Worm (Caenorhabditis elegans): ENCODE measurements around the gene nos-1.

ce11 chrII:10953065-10953464, at the start of gene nos-1:
- TF ChIP-seq ceh-18 (tag; optimal IDR thresholded peaks at IDR 0.05) (no peak), pha-4 (tag; optimal IDR thresholded peaks at IDR 0.05) (no peak), fkh-10 (GFP tag; optimal IDR thresholded peaks at IDR 0.05) (no peak), ama-1 (optimal IDR thresholded peaks at IDR 0.05) (no peak), syd-9 (tag; optimal IDR thresholded peaks at IDR 0.05) (no peak)

Data from whole organism, late embryonic.